Worm (Caenorhabditis elegans) whole organism, L4 larva: ENCODE measurements around the gene str-48.

Source experiments
- D1046.2 ChIP-seq: fragments of 200-800 bp; sonication (Bioruptor generic); IDR thresholded peaks from 2 replicates; pipeline ENCODE4 v1.3.6; 2022; ENCODE audit warnings: missing genetic modification characterization, missing compliant biosample characterization
- F44E2.7 ChIP-seq: fragments of 200-800 bp; sonication (Bioruptor generic); IDR thresholded peaks from 2 replicates; pipeline ENCODE4 v2.1.2; 2022; ENCODE audit warnings: missing genetic modification characterization, missing compliant biosample characterization
- Y48G9A.11 ChIP-seq: fragments of 200-800 bp; sonication (Bioruptor generic); IDR thresholded peaks from 2 replicates; pipeline ENCODE4 v1.3.6; 2022; ENCODE audit warnings: missing genetic modification reagents, missing genetic modification characterization, missing compliant biosample characterization
- Y5F2A.4 ChIP-seq: fragments of 200-800 bp; sonication (Bioruptor generic); optimal IDR thresholded peaks from 2 replicates; lab custom pipeline; 2018; ENCODE audit warnings: mild to moderate bottlenecking, missing genetic modification characterization, missing compliant biosample characterization
- Y75B8A.6 ChIP-seq: fragments of 200-800 bp; sonication (Bioruptor generic); IDR thresholded peaks from 2 replicates; pipeline ENCODE4 v1.3.6; 2022; ENCODE audit warnings: missing genetic modification reagents, missing genetic modification characterization, missing compliant biosample characterization
- aha-1 ChIP-seq: fragments of 150-350 bp; peaks from one replicate; lab custom pipeline; 2014; ENCODE audit warnings: missing biosample characterization, missing genetic modification characterization
- aly-2 ChIP-seq: sonication (generic microtip); optimal IDR thresholded peaks from 2 replicates; lab custom pipeline; 2018; ENCODE audit warnings: missing biosample characterization, missing genetic modification characterization
- ama-1 ChIP-seq: fragments of 150-350 bp; optimal IDR thresholded peaks from 2 replicates; lab custom pipeline; 2014; ENCODE audit warnings: inconsistent platforms, mixed read lengths
- arid-1 ChIP-seq: fragments of 200-800 bp; sonication (Bioruptor generic); conservative IDR thresholded peaks from 2 replicates; pipeline ENCODE4 v1.3.6; 2022; ENCODE audit warnings: missing genetic modification reagents, missing genetic modification characterization, missing compliant biosample characterization
- attf-4 ChIP-seq: sonication (generic microtip); optimal IDR thresholded peaks from 3 replicates; lab custom pipeline; 2017; ENCODE audit warnings: missing biosample characterization, missing genetic modification characterization
- ceh-20 ChIP-seq: fragments of 200-800 bp; sonication (Bioruptor generic); IDR thresholded peaks from 2 replicates; pipeline ENCODE4 v1.3.6; 2022; ENCODE audit warnings: missing genetic modification reagents, missing genetic modification characterization, missing compliant biosample characterization
- ceh-32 ChIP-seq: sonication (generic microtip); optimal IDR thresholded peaks from 2 replicates; lab custom pipeline; 2016; ENCODE audit warnings: mild to moderate bottlenecking, missing genetic modification characterization, missing compliant biosample characterization; ENCODE audit not compliant: poor library complexity
- ces-1 ChIP-seq: fragments of 150-350 bp; sonication (generic microtip); optimal IDR thresholded peaks from 4 replicates; lab custom pipeline; 2014; ENCODE audit warnings: missing biosample characterization, missing genetic modification reagents, missing genetic modification characterization
- cey-2 ChIP-seq: sonication (generic microtip); optimal IDR thresholded peaks from 3 replicates; lab custom pipeline; 2017; ENCODE audit warnings: missing genetic modification characterization, mild to moderate bottlenecking, missing compliant biosample characterization, antibody characterized with exemption, borderline replicate concordance; ENCODE audit not compliant: insufficient read depth
- ctbp-1 ChIP-seq: fragments of 200-800 bp; sonication (Bioruptor generic); IDR thresholded peaks from 2 replicates; pipeline ENCODE4 v1.3.6; 2022; ENCODE audit warnings: missing genetic modification reagents, missing genetic modification characterization, missing compliant biosample characterization
- daf-16 ChIP-seq, 3 experiments: sonication (generic microtip); optimal IDR thresholded peaks; 2 replicates each; lab custom pipeline; 2016 to 2017; ENCODE audit warnings: missing genetic modification characterization in 3 of 3, missing genetic modification reagents in 3 of 3, mild to moderate bottlenecking in 2 of 3, missing compliant biosample characterization in 2 of 3, missing biosample characterization in 1 of 3, moderate library complexity in 1 of 3
- daf-19 ChIP-seq: fragments of 200-800 bp; sonication (Bioruptor generic); conservative IDR thresholded peaks from 2 replicates; pipeline ENCODE4 v1.3.6; 2022; ENCODE audit warnings: missing genetic modification characterization, missing compliant biosample characterization
- daf-8 ChIP-seq: fragments of 200-800 bp; sonication (Bioruptor generic); IDR thresholded peaks from 2 replicates; pipeline ENCODE4 v1.3.6; 2022; ENCODE audit warnings: missing genetic modification characterization, missing compliant biosample characterization
- dpl-1 ChIP-seq: fragments of 150-350 bp; optimal IDR thresholded peaks from 2 replicates; lab custom pipeline; 2014; ENCODE audit warnings: missing biosample characterization, missing genetic modification reagents, missing genetic modification characterization
- duxl-1 ChIP-seq: sonication (generic microtip); optimal IDR thresholded peaks from 2 replicates; lab custom pipeline; 2016; ENCODE audit warnings: mild to moderate bottlenecking, missing genetic modification characterization, moderate library complexity, missing compliant biosample characterization; ENCODE audit not compliant: poor library complexity
- egl-43 ChIP-seq: fragments of 200-800 bp; sonication (Bioruptor generic); IDR thresholded peaks from 2 replicates; pipeline ENCODE4 v1.3.6; 2022; ENCODE audit warnings: missing genetic modification reagents, missing genetic modification characterization, missing compliant biosample characterization
- gei-8 ChIP-seq: fragments of 200-800 bp; sonication (Bioruptor generic); optimal IDR thresholded peaks from 2 replicates; lab custom pipeline; 2018; ENCODE audit warnings: mild to moderate bottlenecking, missing genetic modification characterization, missing compliant biosample characterization
- hlh-30 ChIP-seq: sonication (generic microtip); optimal IDR thresholded peaks from 2 replicates; lab custom pipeline; 2017; ENCODE audit warnings: antibody characterized with exemption, mild to moderate bottlenecking, missing genetic modification characterization, missing compliant biosample characterization; ENCODE audit not compliant: insufficient read depth
- lim-7 ChIP-seq: fragments of 200-800 bp; sonication (Bioruptor generic); IDR thresholded peaks from 2 replicates; pipeline ENCODE4 v1.3.6; 2022; ENCODE audit warnings: missing genetic modification characterization, missing compliant biosample characterization
- lin-29 ChIP-seq: fragments of 200-800 bp; sonication (Bioruptor generic); IDR thresholded peaks from 2 replicates; pipeline ENCODE4 v1.3.6; 2022; ENCODE audit warnings: missing genetic modification reagents, missing genetic modification characterization, missing compliant biosample characterization
- lin-38 ChIP-seq: fragments of 200-800 bp; sonication (Bioruptor generic); IDR thresholded peaks from 2 replicates; pipeline ENCODE4 v1.3.6; 2022; ENCODE audit warnings: missing genetic modification reagents, missing genetic modification characterization, missing compliant biosample characterization
- lsy-2 ChIP-seq, 2 experiments: fragments of 150-350 bp in 1 of 2; sonication (generic microtip) in 1 of 2; optimal IDR thresholded peaks; 2 replicates each; lab custom pipeline; 2014 to 2017; ENCODE audit warnings: missing biosample characterization in 2 of 2, missing genetic modification characterization in 2 of 2
- mdl-1 ChIP-seq, 2 experiments: fragments of 150-350 bp in 1 of 2; sonication (generic microtip) in 1 of 2; optimal IDR thresholded peaks; 2 replicates each; lab custom pipeline; 2014 to 2017; ENCODE audit warnings: missing biosample characterization in 2 of 2, missing genetic modification characterization in 2 of 2
- mep-1 ChIP-seq: fragments of 150-350 bp; sonication (generic microtip); optimal IDR thresholded peaks from 3 replicates; lab custom pipeline; 2014; ENCODE audit warnings: missing biosample characterization, missing genetic modification characterization
- nhr-10 ChIP-seq: fragments of 150-350 bp; optimal IDR thresholded peaks from 2 replicates; lab custom pipeline; 2014; ENCODE audit warnings: missing biosample characterization, missing genetic modification characterization
- nhr-41 ChIP-seq: fragments of 200-800 bp; sonication (Bioruptor generic); IDR thresholded peaks from 2 replicates; pipeline ENCODE4 v1.3.6; 2022; ENCODE audit warnings: missing genetic modification reagents, missing genetic modification characterization, missing compliant biosample characterization
- nhr-42 ChIP-seq: fragments of 200-800 bp; sonication (Bioruptor generic); IDR thresholded peaks from 2 replicates; pipeline ENCODE4 v1.3.6; 2022; ENCODE audit warnings: missing genetic modification characterization, missing compliant biosample characterization
- nhr-76 ChIP-seq: fragments of 150-350 bp; optimal IDR thresholded peaks from 2 replicates; lab custom pipeline; 2014; ENCODE audit warnings: missing biosample characterization, missing genetic modification characterization
- sdz-12 ChIP-seq: fragments of 200-800 bp; sonication (Bioruptor generic); optimal IDR thresholded peaks from 2 replicates; lab custom pipeline; 2018; ENCODE audit warnings: mild to moderate bottlenecking, missing genetic modification characterization, missing compliant biosample characterization
- snpc-1.2 ChIP-seq: fragments of 200-800 bp; sonication (Bioruptor generic); IDR thresholded peaks from 2 replicates; pipeline ENCODE4 v1.3.6; 2022; ENCODE audit warnings: missing genetic modification reagents, missing genetic modification characterization, missing compliant biosample characterization
- tra-1 ChIP-seq: fragments of 200-800 bp; sonication (Bioruptor generic); IDR thresholded peaks from 2 replicates; pipeline ENCODE4 v1.3.6; 2022; ENCODE audit warnings: missing genetic modification reagents, missing genetic modification characterization, missing compliant biosample characterization
- unc-39 ChIP-seq: sonication (generic microtip); optimal IDR thresholded peaks from 2 replicates; lab custom pipeline; 2017; ENCODE audit warnings: missing biosample characterization, missing genetic modification characterization
- unc-62 ChIP-seq, 3 experiments: fragments of 150-350 bp in 1 of 3; sonication (generic microtip); optimal IDR thresholded peaks in 2 of 3; peaks in 1 of 3; 1 replicate in 1 of 3; 2 replicates in 2 of 3; lab custom pipeline; 2014 to 2017; ENCODE audit warnings: missing biosample characterization in 3 of 3, missing genetic modification characterization in 3 of 3, missing genetic modification reagents in 3 of 3, missing genotype in 1 of 3
- vab-7 ChIP-seq: fragments of 200-800 bp; sonication (Bioruptor generic); IDR thresholded peaks from 2 replicates; pipeline ENCODE4 v1.3.6; 2022; ENCODE audit warnings: missing genetic modification reagents, missing genetic modification characterization, missing compliant biosample characterization
- zip-2 ChIP-seq: fragments of 150-350 bp; optimal IDR thresholded peaks from 2 replicates; lab custom pipeline; 2014; ENCODE audit warnings: missing biosample characterization, missing genetic modification characterization
- ztf-7 ChIP-seq: fragments of 150-350 bp; optimal IDR thresholded peaks from 2 replicates; lab custom pipeline; 2014; ENCODE audit warnings: missing biosample characterization, missing genetic modification characterization

Gene str-48

DNA sequence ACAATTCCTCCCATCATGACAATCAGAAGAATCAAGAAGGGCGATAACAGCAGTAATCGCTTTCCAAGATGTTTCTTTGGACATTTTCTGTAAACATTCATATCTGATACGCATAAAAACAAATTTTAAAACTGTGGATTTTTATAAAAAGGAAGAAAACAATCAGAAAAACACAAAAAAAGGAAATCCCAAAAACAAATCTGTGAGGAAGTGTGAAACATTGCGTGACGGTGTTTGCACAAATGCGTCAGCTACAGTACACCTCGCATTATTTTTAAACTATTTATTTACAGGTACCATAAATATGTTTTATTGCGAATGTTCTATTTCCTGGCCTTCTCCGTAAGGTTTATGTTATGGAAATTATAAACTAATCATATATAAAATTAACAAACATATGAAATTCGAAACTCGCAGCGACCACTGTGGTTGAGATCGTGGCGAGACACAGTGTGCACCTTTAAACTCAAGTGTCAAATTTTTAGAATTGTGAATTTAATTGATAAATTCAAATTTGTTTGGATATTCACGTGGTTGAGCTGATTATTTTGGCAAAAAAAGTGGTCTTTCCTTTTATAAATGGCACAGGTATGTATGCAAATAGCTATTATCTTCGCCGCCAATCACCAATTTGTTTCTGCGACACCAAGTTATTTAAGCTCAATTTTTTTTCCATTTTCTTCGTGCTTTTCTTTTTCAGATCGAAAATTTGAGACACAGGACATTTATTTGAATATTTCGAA is at the start of gene str-48, which contains the start of gene C34D4.10:
Gene str-48 (plus strand): TSS at position 693 of the 743 bp plus-strand sequence.
Gene C34D4.10 (minus strand): TSS at position 101 of the 743 bp plus-strand sequence.
- no peak for TF ChIP-seq snpc-1.2 (GFP tag; lab: Robert Waterston, UW)
- TF ChIP-seq gei-8 = no peak
- no peak for TF ChIP-seq attf-4 (tag; lab: Kevin White, UChicago)
- no peak for TF ChIP-seq nhr-76
- no peak for TF ChIP-seq mep-1 (tag; lab: Kevin White, UChicago)
- TF ChIP-seq lim-7 (GFP tag; lab: Robert Waterston, UW) = no peak
- TF ChIP-seq daf-19 (GFP tag; lab: Robert Waterston, UW) = no peak
- no peak for TF ChIP-seq lin-38 (GFP tag; lab: Robert Waterston, UW)
- no peak for TF ChIP-seq nhr-42
- no peak for TF ChIP-seq ces-1 (GFP tag; lab: Kevin White, UChicago)
- TF ChIP-seq aly-2 (tag; lab: Kevin White, UChicago) = no peak
- TF ChIP-seq ztf-7 = no peak
- no peak for TF ChIP-seq daf-16 (GFP tag; optimal IDR thresholded peaks at IDR 0.05; lab: Kevin White, UChicago)
- TF ChIP-seq daf-16 (tag; optimal IDR thresholded peaks at IDR 0.05; lab: Kevin White, UChicago) = no peak
- TF ChIP-seq vab-7 = no peak
- no peak for TF ChIP-seq ceh-20
- no peak for TF ChIP-seq nhr-41 (GFP tag; lab: Robert Waterston, UW)
- TF ChIP-seq zip-2 (tag; lab: Kevin White, UChicago) = no peak
- TF ChIP-seq Y5F2A.4 = no peak
- TF ChIP-seq sdz-12 = no peak

DNA sequence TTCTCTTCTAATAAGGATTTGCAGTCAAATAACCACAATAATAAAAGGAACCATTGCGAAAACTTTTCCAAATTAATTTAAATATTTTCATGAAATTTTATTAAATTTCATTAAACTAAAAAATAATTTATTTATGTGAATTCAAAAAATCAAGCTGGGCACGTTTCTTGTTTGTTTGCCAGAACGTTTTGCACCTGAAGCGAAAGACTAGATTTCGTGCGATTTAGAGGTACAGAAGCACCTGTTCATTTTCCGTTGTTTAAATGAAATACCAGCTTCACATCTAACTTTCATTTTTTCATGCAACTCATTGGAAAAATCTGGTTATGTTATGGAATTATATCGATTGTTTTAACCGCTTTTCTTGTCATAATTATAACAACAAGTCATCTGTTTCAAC is 49.7 kb upstream of the str-48 start, which contains the start of gene srg-48:
Gene srg-48 (plus strand): TSS at position 301 of the 400 bp plus-strand sequence.
- TF ChIP-seq unc-39 (tag; lab: Kevin White, UChicago) = no peak
- no peak for TF ChIP-seq nhr-10 (tag; lab: Kevin White, UChicago)

DNA sequence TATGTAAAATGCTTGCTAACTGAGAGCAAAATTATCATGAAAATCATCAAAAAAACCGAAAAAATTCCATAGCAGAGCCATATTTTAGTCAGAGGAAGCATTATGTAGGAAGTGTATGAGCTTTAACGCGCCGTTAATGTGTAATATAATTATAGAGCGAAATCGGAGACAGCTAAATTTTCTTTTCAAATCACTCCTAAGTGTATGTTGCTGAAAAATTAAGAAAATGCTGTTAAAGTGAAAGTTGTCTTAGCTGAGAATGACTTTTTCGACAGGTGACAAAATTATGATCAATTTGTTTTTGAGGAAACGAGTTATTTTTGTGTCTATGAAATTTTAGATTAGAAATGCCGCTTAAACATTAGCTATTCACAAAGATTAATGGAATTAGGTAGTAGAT is 46.7 kb upstream of the str-48 start, which contains the start of gene srg-50:
Gene srg-50 (minus strand): TSS at position 101 of the 400 bp plus-strand sequence.
- peak; percentile 33 for TF ChIP-seq aha-1
- no peak for TF ChIP-seq Y48G9A.11 (GFP tag; lab: Robert Waterston, UW)

DNA sequence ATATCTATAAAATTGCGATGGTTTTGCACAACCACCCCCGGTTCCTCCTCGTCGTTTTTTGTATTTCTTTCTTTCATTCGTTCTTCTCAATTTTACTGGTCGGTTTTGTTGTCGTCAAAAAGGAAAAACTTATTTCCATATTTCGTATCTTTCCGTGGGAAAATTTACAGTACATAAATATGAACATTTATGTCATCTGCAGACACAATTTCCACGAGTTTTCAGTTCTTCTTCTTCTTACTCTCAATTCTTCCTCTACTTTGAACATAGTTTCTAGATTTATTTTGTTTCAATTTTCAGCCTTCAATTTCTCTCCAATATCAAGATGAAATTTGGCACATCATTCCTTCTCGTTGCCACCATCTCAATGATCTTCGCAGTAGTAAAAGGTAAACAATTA is 40.6 kb upstream of the str-48 start, which contains the start of gene Y43B11AR.1:
Gene Y43B11AR.1 (plus strand): TSS at position 301 of the 400 bp plus-strand sequence.
- no peak for TF ChIP-seq D1046.2 (GFP tag; lab: Robert Waterston, UW)
- no peak for TF ChIP-seq mep-1 (tag; lab: Kevin White, UChicago)
- TF ChIP-seq egl-43 = no peak
- no peak for TF ChIP-seq unc-62 (GFP tag; optimal IDR thresholded peaks at IDR 0.05 in 1 of 2; lab: Kevin White, UChicago)
- TF ChIP-seq unc-62 (tag; optimal IDR thresholded peaks at IDR 0.05; lab: Kevin White, UChicago) = no peak
- TF ChIP-seq lsy-2 (tag; optimal IDR thresholded peaks at IDR 0.05; lab: Kevin White, UChicago) = no peak
- TF ChIP-seq F44E2.7 = no peak
- no peak for TF ChIP-seq dpl-1
- TF ChIP-seq hlh-30 (tag; lab: Kevin White, UChicago) = no peak
- TF ChIP-seq ceh-32 (tag; lab: Kevin White, UChicago) = no peak
- TF ChIP-seq nhr-76 = no peak
- no peak for TF ChIP-seq daf-8 (GFP tag; lab: Robert Waterston, UW)

DNA sequence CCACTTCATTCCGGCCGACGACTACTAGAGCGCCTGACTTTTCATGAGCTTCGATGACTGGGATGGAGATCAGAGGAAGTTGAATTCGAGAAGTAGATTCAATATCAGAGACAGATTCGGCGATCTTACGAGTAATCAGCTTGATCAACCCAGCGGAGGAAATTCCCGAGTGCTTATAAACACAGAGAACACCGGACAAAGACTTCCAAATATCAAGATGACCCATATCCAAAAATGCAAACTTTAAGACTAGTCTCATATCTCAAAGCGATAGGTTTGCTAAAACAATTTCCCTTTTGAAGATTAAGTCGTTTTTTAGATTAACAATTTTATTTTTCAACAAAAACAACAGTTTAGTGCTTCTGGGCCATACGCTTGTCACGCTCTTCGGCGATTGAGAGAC is 38.4 kb upstream of the str-48 start, which contains the start of gene Y43B11AR.3:
Gene Y43B11AR.3 (minus strand): TSS at position 335 of the 403 bp plus-strand sequence.
- TF ChIP-seq tra-1 (GFP tag; lab: Robert Waterston, UW) = peak; percentile 79; the same call in 1 of the 2 replicates
- TF ChIP-seq unc-39 (tag; lab: Kevin White, UChicago) = no peak
- peak; percentile 17 for TF ChIP-seq gei-8
- peak; percentile 31; the same call in 1 of the 2 replicates for TF ChIP-seq Y75B8A.6 (GFP tag; lab: Robert Waterston, UW)
- peak; percentile 75 for TF ChIP-seq arid-1
- TF ChIP-seq snpc-1.2 (GFP tag; lab: Robert Waterston, UW) = peak; percentile 94
- no peak for TF ChIP-seq mdl-1 (tag; optimal IDR thresholded peaks at IDR 0.05; lab: Kevin White, UChicago)
- TF ChIP-seq ctbp-1 = peak; percentile 75
- TF ChIP-seq D1046.2 (GFP tag; lab: Robert Waterston, UW) = no peak
- 0 out of 2 replicates have a peak, but pooled peaks have one; percentile 61 for TF ChIP-seq F44E2.7
- TF ChIP-seq ama-1 = peak; percentile 74
- no peak for TF ChIP-seq lin-29
- peak; percentile 85; the same call in 1 of the 2 replicates for TF ChIP-seq Y48G9A.11 (GFP tag; lab: Robert Waterston, UW)
- TF ChIP-seq cey-2 (tag; lab: Kevin White, UChicago) = no peak
- peak; percentile 22 for TF ChIP-seq duxl-1 (tag; lab: Kevin White, UChicago)
